Worm (Caenorhabditis elegans): ENCODE data around the gene pals-28.

ce11 chrIII:4379717-4380116 is 4.9 kb upstream of the pals-28 start, which contains the start of gene B0284.3:
- TF ChIP-seq ama-1 (optimal IDR thresholded peaks at IDR 0.05) (no peak), hnd-1 (tag; optimal IDR thresholded peaks at IDR 0.05) (no peak), ceh-13 (GFP tag; optimal IDR thresholded peaks at IDR 0.05) (no peak), scrt-1 (GFP tag; IDR thresholded peaks at IDR 0.05) (no peak), pes-1 (GFP tag; IDR thresholded peaks at IDR 0.05) (no peak), tra-4 (tag; optimal IDR thresholded peaks at IDR 0.05) (no peak), B0310.2 (tag; optimal IDR thresholded peaks at IDR 0.05) (no peak), flt-1 (GFP tag; IDR thresholded peaks at IDR 0.05) (no peak), aly-1 (tag; optimal IDR thresholded peaks at IDR 0.05) (no peak), sea-1 (GFP tag; conservative IDR thresholded peaks at IDR 0.05) (no peak), tbx-11 (GFP tag; IDR thresholded peaks at IDR 0.05) (no peak), F13C5.2 (tag; optimal IDR thresholded peaks at IDR 0.05) (no peak), ceh-36 (tag; optimal IDR thresholded peaks at IDR 0.05) (no peak), hmg-4 (GFP tag; optimal IDR thresholded peaks at IDR 0.05) (no peak)
